Fruit fly (Drosophila melanogaster): ENCODE data around the gene Vha100-1.

The Vha100-1 gene

dm6 chr3R:29146710-29147109 lies 15.7 kb downstream of the Vha100-1 start, which contains the start of gene CG14511 (continued):
- peak; percentile 65 for TF ChIP-seq Dp (GFP tag; optimal IDR thresholded peaks at IDR 0.05)
- no peak for TF ChIP-seq chif (GFP tag; optimal IDR thresholded peaks at IDR 0.05)
- no peak for TF ChIP-seq oc (tag; optimal IDR thresholded peaks at IDR 0.05)
- no peak for TF ChIP-seq CG8388 (GFP tag; optimal IDR thresholded peaks at IDR 0.05)
- TF ChIP-seq Mes4 (GFP tag; optimal IDR thresholded peaks at IDR 0.05) = no peak
- TF ChIP-seq CG2120 (GFP tag; optimal IDR thresholded peaks at IDR 0.05) = no peak
- peak; percentile 62 for TF ChIP-seq Dref (GFP tag; IDR thresholded peaks at IDR 0.05)
- no peak for TF ChIP-seq Ptx1 (GFP tag; IDR thresholded peaks at IDR 0.05)
- no peak for TF ChIP-seq Ssrp (tag; optimal IDR thresholded peaks at IDR 0.05)
- no peak for TF ChIP-seq croc (GFP tag; conservative IDR thresholded peaks at IDR 0.05)
- TF ChIP-seq CG14860 (GFP tag; IDR thresholded peaks at IDR 0.05; ENCODE audit: partially characterized antibody) = 0 out of 3 replicates have a peak, but pooled peaks have one; percentile 18
- TF ChIP-seq btn (GFP tag; optimal IDR thresholded peaks at IDR 0.05) = no peak
- no peak for TF ChIP-seq Drgx (GFP tag; IDR thresholded peaks at IDR 0.05)
- TF ChIP-seq Atf6 (GFP tag; IDR thresholded peaks at IDR 0.05) = no peak
- no peak for TF ChIP-seq CG31441 (GFP tag; IDR thresholded peaks at IDR 0.05)
- no peak for TF ChIP-seq Mad (GFP tag; optimal IDR thresholded peaks at IDR 0.05)
- TF ChIP-seq Dad (GFP tag; optimal IDR thresholded peaks at IDR 0.05) = no peak

DNA sequence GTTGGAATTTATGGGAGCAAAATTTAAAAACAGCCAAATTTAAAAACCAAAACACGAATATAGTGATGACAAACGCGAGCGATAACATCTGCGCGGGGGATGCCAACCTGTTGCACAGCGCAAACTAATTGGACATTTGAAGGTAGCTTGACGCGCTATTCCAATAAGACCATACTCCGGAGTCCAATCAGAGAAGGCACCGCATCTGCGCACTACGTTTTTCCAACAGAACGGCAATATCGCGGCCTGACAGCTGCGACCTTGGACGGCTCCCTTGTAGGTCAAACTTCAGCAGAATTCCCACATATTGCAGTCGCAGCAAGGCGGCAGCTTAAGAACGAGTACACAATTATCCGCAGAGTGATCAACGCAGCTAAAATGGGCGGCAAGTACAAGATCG lies 17.1 kb downstream of the Vha100-1 start, which contains the start of the genes CG11882 and Pglym78:
Gene CG11882, minus strand, starts transcription at position 101 of the 400 bp plus-strand sequence.
Gene Pglym78, plus strand, starts transcription at position 177 of the 400 bp plus-strand sequence.
- TF ChIP-seq NfI (GFP tag; optimal IDR thresholded peaks at IDR 0.05) (peak; percentile 39), CG33213 (GFP tag; optimal IDR thresholded peaks at IDR 0.05) (peak; percentile 60), klu (GFP tag; IDR thresholded peaks at IDR 0.05) (no peak), Max (GFP tag; optimal IDR thresholded peaks at IDR 0.05) (no peak), btn (GFP tag; optimal IDR thresholded peaks at IDR 0.05) (no peak), CG6791 (GFP tag; IDR thresholded peaks at IDR 0.05; ENCODE audit: partially characterized antibody) (peak; percentile 62; the same call in 2 of the 3 replicates), scrt (GFP tag; optimal IDR thresholded peaks at IDR 0.05) (peak; percentile 62), CG8290 (GFP tag; optimal IDR thresholded peaks at IDR 0.05) (no peak), CG8290 (tag; optimal IDR thresholded peaks at IDR 0.05) (no peak), CG14965 (GFP tag; optimal IDR thresholded peaks at IDR 0.05; ENCODE audit: borderline replicate concordance) (no peak), gcm2 (GFP tag; optimal IDR thresholded peaks at IDR 0.05) (no peak), CG16863 (GFP tag; optimal IDR thresholded peaks at IDR 0.05) (peak; percentile 25), B-H1 (GFP tag; IDR thresholded peaks at IDR 0.05) (no peak), CG11398 (GFP tag; optimal IDR thresholded peaks at IDR 0.05) (no peak), Dad (GFP tag; optimal IDR thresholded peaks at IDR 0.05) (peak; percentile 48), ind (GFP tag; optimal IDR thresholded peaks at IDR 0.05) (no peak), yki (optimal IDR thresholded peaks at IDR 0.05) (no peak), NK7.1 (GFP tag; optimal IDR thresholded peaks at IDR 0.05) (no peak), hbn (GFP tag; IDR thresholded peaks at IDR 0.05; ENCODE audit: partially characterized antibody) (peak; percentile 57; the same call in 1 of the 2 replicates), Dll (GFP tag; IDR thresholded peaks at IDR 0.05; ENCODE audit: partially characterized antibody) (0 out of 4 replicates have a peak, but pooled peaks have one; percentile 56), vnd (GFP tag; IDR thresholded peaks at IDR 0.05; ENCODE audit: partially characterized antibody) (no peak), slou (GFP tag; optimal IDR thresholded peaks at IDR 0.05) (no peak), CG12744 (GFP tag; optimal IDR thresholded peaks at IDR 0.05) (peak; percentile 23), CG11723 (GFP tag; optimal IDR thresholded peaks at IDR 0.05) (no peak), sima (GFP tag; optimal IDR thresholded peaks at IDR 0.05) (no peak), YL-1 (GFP tag; optimal IDR thresholded peaks at IDR 0.05) (peak; percentile 94), Atf3 (GFP tag; optimal IDR thresholded peaks at IDR 0.05) (no peak), Hsf (GFP tag; optimal IDR thresholded peaks at IDR 0.05) (peak; percentile 35), Kr (GFP tag; optimal IDR thresholded peaks at IDR 0.05) (no peak), CG15479 (GFP tag; optimal IDR thresholded peaks at IDR 0.05) (no peak), CG6854 (GFP tag; optimal IDR thresholded peaks at IDR 0.05) (peak; percentile 21), Poxn (GFP tag; IDR thresholded peaks at IDR 0.05) (no peak), Ets65A (GFP tag) (no peak), Hr78 (GFP tag; optimal IDR thresholded peaks at IDR 0.05) (peak in 1 of 2 experiments; percentile 62), chn (GFP tag; optimal IDR thresholded peaks at IDR 0.05) (peak; percentile 73), gem (tag; optimal IDR thresholded peaks at IDR 0.05) (no peak)
